5 fruit fly cellular contexts compared by ENCODE assay signal in the genomic region with DNA sequence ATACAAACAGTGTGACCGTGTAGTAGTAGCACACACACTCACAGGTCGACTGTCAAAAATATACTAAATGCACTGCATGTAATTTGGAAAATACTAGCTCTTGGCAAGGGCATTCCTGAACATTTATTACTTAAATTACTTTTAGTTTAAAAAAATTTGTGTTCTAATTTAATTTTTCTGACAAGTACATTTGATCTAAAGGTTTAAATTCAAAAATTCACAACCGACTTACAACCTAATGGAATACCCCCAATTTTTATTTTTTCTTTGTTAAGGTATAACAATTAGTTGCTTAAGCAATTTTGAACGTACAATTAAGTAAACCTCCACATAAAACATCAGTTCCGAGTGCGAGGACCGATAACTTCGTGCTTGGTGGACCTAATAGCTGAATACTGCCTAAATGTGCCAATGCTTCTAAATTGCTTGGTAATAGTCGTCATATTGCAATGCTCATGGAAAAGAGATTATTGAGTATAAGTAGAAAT.
A peak's percentile ranks its signal among the peaks of the same experiment; 100 is the strongest.
TF ChIP-seq lines count a peak whose summit lies in the region.

Gene CG1142, minus strand, starts transcription at position 15 of the 488 bp plus-strand sequence.

- TF ChIP-seq CTCF in whole organism, embryonic (GFP tag; optimal IDR thresholded peaks at IDR 0.05; lab: Kevin White, UChicago): peak; percentile 73

TF ChIP-seq in whole organism, adult, 20 proteins besides CTCF, POLR2A, EP300 and RAD21 (continues in another document):
- TF ChIP-seq CG5204 (GFP tag; optimal IDR thresholded peaks at IDR 0.05; lab: Kevin White, UChicago) (peak; percentile 94), CG11617 (GFP tag; optimal IDR thresholded peaks at IDR 0.05; lab: Kevin White, UChicago) (peak; percentile 94), cic (GFP tag; optimal IDR thresholded peaks at IDR 0.05; lab: Kevin White, UChicago) (peak; percentile 29), Clk (GFP tag; optimal IDR thresholded peaks at IDR 0.05; lab: Kevin White, UChicago) (peak; percentile 92), CG7101 (tag; optimal IDR thresholded peaks at IDR 0.05; lab: Kevin White, UChicago) (peak; percentile 97), CG12768 (GFP tag; optimal IDR thresholded peaks at IDR 0.05; lab: Kevin White, UChicago) (peak; percentile 92), kay (GFP tag; lab: Kevin White, UChicago; ENCODE audit: borderline replicate concordance) (peak; percentile 89), tj (GFP tag; optimal IDR thresholded peaks at IDR 0.05; lab: Kevin White, UChicago) (peak; percentile 79), CG1620 (GFP tag; optimal IDR thresholded peaks at IDR 0.05; lab: Kevin White, UChicago) (peak; percentile 94), Hr96 (GFP tag; optimal IDR thresholded peaks at IDR 0.05; lab: Kevin White, UChicago) (peak; percentile 89), CG33017 (tag; optimal IDR thresholded peaks at IDR 0.05; lab: Kevin White, UChicago) (peak; percentile 98), cnc (optimal IDR thresholded peaks at IDR 0.05; lab: Kevin White, UChicago) (no peak), pad (GFP tag; optimal IDR thresholded peaks at IDR 0.05; lab: Kevin White, UChicago) (peak; percentile 85), toe (GFP tag; optimal IDR thresholded peaks at IDR 0.05; lab: Kevin White, UChicago) (peak; percentile 92), CG14711 (tag; optimal IDR thresholded peaks at IDR 0.05; lab: Kevin White, UChicago) (peak; percentile 94), Mnt (GFP tag; optimal IDR thresholded peaks at IDR 0.05; lab: Kevin White, UChicago) (peak; percentile 64), Crg-1 (GFP tag; optimal IDR thresholded peaks at IDR 0.05; lab: Kevin White, UChicago) (peak; percentile 90)

TF ChIP-seq in whole organism, embryonic, 481 proteins besides CTCF, POLR2A, EP300 and RAD21 (continues in another document):
- TF ChIP-seq BtbVII (GFP tag; optimal IDR thresholded peaks at IDR 0.05; lab: Kevin White, UChicago) (peak; percentile 97), tna (GFP tag; IDR thresholded peaks at IDR 0.05; lab: Robert Waterston, UW; ENCODE audit: partially characterized antibody) (no peak), Dp (GFP tag; optimal IDR thresholded peaks at IDR 0.05; lab: Kevin White, UChicago) (peak; percentile 32), Dref (GFP tag; IDR thresholded peaks at IDR 0.05; lab: Robert Waterston, UW) (peak; percentile 45), salm (tag; optimal IDR thresholded peaks at IDR 0.05; lab: Kevin White, UChicago) (peak; percentile 99), Blimp-1 (GFP tag; optimal IDR thresholded peaks at IDR 0.05; lab: Kevin White, UChicago) (peak; percentile 97), CG8478 (optimal IDR thresholded peaks at IDR 0.05; lab: Kevin White, UChicago) (no peak), CG9797 (GFP tag; optimal IDR thresholded peaks at IDR 0.05; lab: Kevin White, UChicago) (peak; percentile 85), pb (GFP tag; optimal IDR thresholded peaks at IDR 0.05; lab: Kevin White, UChicago) (peak; percentile 92), stwl (tag; optimal IDR thresholded peaks at IDR 0.05; lab: Kevin White, UChicago) (peak; percentile 98), NC2β (GFP tag; optimal IDR thresholded peaks at IDR 0.05; lab: Kevin White, UChicago) (peak; percentile 96), CG42726 (GFP tag; IDR thresholded peaks at IDR 0.05; lab: Robert Waterston, UW; ENCODE audit: partially characterized antibody) (no peak), CG15011 (GFP tag; optimal IDR thresholded peaks at IDR 0.05; lab: Kevin White, UChicago) (peak; percentile 98), CG1602 (GFP tag; optimal IDR thresholded peaks at IDR 0.05; lab: Kevin White, UChicago) (peak; percentile 98), sob (GFP tag; IDR thresholded peaks at IDR 0.05; lab: Robert Waterston, UW) (peak; percentile 96), CG1024 (GFP tag; IDR thresholded peaks at IDR 0.05; lab: Robert Waterston, UW) (peak; percentile 97), CG33557 (GFP tag; optimal IDR thresholded peaks at IDR 0.05; lab: Kevin White, UChicago) (peak; percentile 99)

TF ChIP-seq in whole organism, prepupa, 60 proteins besides CTCF, POLR2A, EP300 and RAD21 (continues in another document):
- peak; percentile 98 for TF ChIP-seq CG10669 (GFP tag; optimal IDR thresholded peaks at IDR 0.05; lab: Kevin White, UChicago)
- TF ChIP-seq net (GFP tag; optimal IDR thresholded peaks at IDR 0.05; lab: Kevin White, UChicago): peak; percentile 95
- peak; percentile 94 for TF ChIP-seq fd59A (GFP tag; optimal IDR thresholded peaks at IDR 0.05; lab: Kevin White, UChicago)
- peak; percentile 98 for TF ChIP-seq dsx (GFP tag; optimal IDR thresholded peaks at IDR 0.05; lab: Kevin White, UChicago; ENCODE audit: poor library complexity, severe bottlenecking)
- TF ChIP-seq topi (GFP tag; optimal IDR thresholded peaks at IDR 0.05; lab: Kevin White, UChicago): peak; percentile 98
- TF ChIP-seq spab (GFP tag; optimal IDR thresholded peaks at IDR 0.05; lab: Kevin White, UChicago): peak; percentile 95
- TF ChIP-seq vri (GFP tag; optimal IDR thresholded peaks at IDR 0.05; lab: Kevin White, UChicago): peak; percentile 91
- peak; percentile 96 for TF ChIP-seq achi (GFP tag; optimal IDR thresholded peaks at IDR 0.05; lab: Kevin White, UChicago)
- TF ChIP-seq Gug (GFP tag; IDR thresholded peaks at IDR 0.05; lab: Robert Waterston, UW): peak; percentile 98
- TF ChIP-seq esn (GFP tag; optimal IDR thresholded peaks at IDR 0.05; lab: Kevin White, UChicago): peak; percentile 98
- peak; percentile 75 for TF ChIP-seq Eip93F (GFP tag; optimal IDR thresholded peaks at IDR 0.05; lab: Kevin White, UChicago)
- TF ChIP-seq CG6854 (GFP tag; optimal IDR thresholded peaks at IDR 0.05; lab: Kevin White, UChicago): peak; percentile 92
- TF ChIP-seq ss (GFP tag; optimal IDR thresholded peaks at IDR 0.05; lab: Kevin White, UChicago): peak; percentile 92 to 97
- TF ChIP-seq dac (GFP tag; optimal IDR thresholded peaks at IDR 0.05; lab: Kevin White, UChicago): peak; percentile 81
- TF ChIP-seq salr (GFP tag; optimal IDR thresholded peaks at IDR 0.05; lab: Kevin White, UChicago): peak; percentile 95 to 97
- peak; percentile 99 for TF ChIP-seq CG3032 (tag; optimal IDR thresholded peaks at IDR 0.05; lab: Kevin White, UChicago)
- TF ChIP-seq fkh (GFP tag; optimal IDR thresholded peaks at IDR 0.05; lab: Kevin White, UChicago): peak; percentile 80

TF ChIP-seq in whole organism, pupa, 21 proteins besides CTCF, POLR2A, EP300 and RAD21 (continues in another document):
- TF ChIP-seq CG9948 (tag; optimal IDR thresholded peaks at IDR 0.05; lab: Kevin White, UChicago) (peak; percentile 98), CG4496 (GFP tag; IDR thresholded peaks at IDR 0.05; lab: Robert Waterston, UW) (peak; percentile 99), CG32121 (GFP tag; IDR thresholded peaks at IDR 0.05; lab: Robert Waterston, UW) (peak; percentile 98), CG14655 (GFP tag; optimal IDR thresholded peaks at IDR 0.05; lab: Kevin White, UChicago) (peak; percentile 97), fd96Ca (GFP tag; IDR thresholded peaks at IDR 0.05; lab: Robert Waterston, UW) (peak; percentile 73; the same call in 2 of the 3 replicates), rn (GFP tag; IDR thresholded peaks at IDR 0.05; lab: Robert Waterston, UW) (peak; percentile 97), D1 (tag; optimal IDR thresholded peaks at IDR 0.05; lab: Kevin White, UChicago) (peak; percentile 95), Pif1A (GFP tag; optimal IDR thresholded peaks at IDR 0.05; lab: Kevin White, UChicago) (peak; percentile 86), CG8301 (tag; optimal IDR thresholded peaks at IDR 0.05; lab: Kevin White, UChicago) (peak; percentile 98), EcR (GFP tag; optimal IDR thresholded peaks at IDR 0.05; lab: Kevin White, UChicago) (peak; percentile 52), Pif1B (GFP tag; optimal IDR thresholded peaks at IDR 0.05; lab: Kevin White, UChicago) (peak; percentile 89), CG10348 (GFP tag; IDR thresholded peaks at IDR 0.05; lab: Robert Waterston, UW) (peak; percentile 92), CG34367 (tag; optimal IDR thresholded peaks at IDR 0.05; lab: Kevin White, UChicago) (peak; percentile 99), Snoo (tag; optimal IDR thresholded peaks at IDR 0.05; lab: Kevin White, UChicago) (peak; percentile 92), CG12605 (GFP tag; IDR thresholded peaks at IDR 0.05; lab: Robert Waterston, UW) (peak; percentile 99), CG15710 (tag; optimal IDR thresholded peaks at IDR 0.05; lab: Kevin White, UChicago) (peak; percentile 99), CG13204 (GFP tag; optimal IDR thresholded peaks at IDR 0.05; lab: Kevin White, UChicago) (peak; percentile 84), CG17806 (tag; optimal IDR thresholded peaks at IDR 0.05; lab: Kevin White, UChicago) (peak; percentile 99), Ets98B (GFP tag; IDR thresholded peaks at IDR 0.05; lab: Robert Waterston, UW) (peak; percentile 98)

TF ChIP-seq in whole organism, wandering third instar larva, 38 proteins besides CTCF, POLR2A, EP300 and RAD21 (continues in another document):
- peak; percentile 96 for TF ChIP-seq fru (GFP tag; optimal IDR thresholded peaks at IDR 0.05; lab: Kevin White, UChicago)
- TF ChIP-seq Vsx2 (GFP tag; optimal IDR thresholded peaks at IDR 0.05; lab: Kevin White, UChicago; ENCODE audit: partially characterized antibody): no peak
- TF ChIP-seq usp (GFP tag; optimal IDR thresholded peaks at IDR 0.05; lab: Kevin White, UChicago): no peak
- TF ChIP-seq pan (optimal IDR thresholded peaks at IDR 0.05; lab: Kevin White, UChicago): no peak
- TF ChIP-seq GATAd (GFP tag; optimal IDR thresholded peaks at IDR 0.05; lab: Kevin White, UChicago): peak; percentile 89
- peak; percentile 95 for TF ChIP-seq tai (GFP tag; optimal IDR thresholded peaks at IDR 0.05; lab: Kevin White, UChicago)
- peak; percentile 91 for TF ChIP-seq woc (GFP tag; optimal IDR thresholded peaks at IDR 0.05; lab: Kevin White, UChicago)
- TF ChIP-seq rgr (GFP tag; optimal IDR thresholded peaks at IDR 0.05; lab: Kevin White, UChicago): peak; percentile 98
- peak; percentile 95 for TF ChIP-seq br (GFP tag; optimal IDR thresholded peaks at IDR 0.05; lab: Kevin White, UChicago)
- TF ChIP-seq Rel (GFP tag; optimal IDR thresholded peaks at IDR 0.05; lab: Kevin White, UChicago): peak; percentile 13
- TF ChIP-seq Rel (tag; optimal IDR thresholded peaks at IDR 0.05; lab: Kevin White, UChicago): peak; percentile 89
- TF ChIP-seq Sp1 (GFP tag; optimal IDR thresholded peaks at IDR 0.05; lab: Kevin White, UChicago): peak; percentile 99
- peak; percentile 94 for TF ChIP-seq dmrt93B (GFP tag; optimal IDR thresholded peaks at IDR 0.05; lab: Kevin White, UChicago)
- no peak for TF ChIP-seq Dif (GFP tag; optimal IDR thresholded peaks at IDR 0.05; lab: Kevin White, UChicago; ENCODE audit: partially characterized antibody)
- peak; percentile 96 for TF ChIP-seq CG9705 (GFP tag; optimal IDR thresholded peaks at IDR 0.05; lab: Kevin White, UChicago)
- no peak for TF ChIP-seq jim (GFP tag; optimal IDR thresholded peaks at IDR 0.05; lab: Kevin White, UChicago)
- TF ChIP-seq sage (GFP tag; optimal IDR thresholded peaks at IDR 0.05; lab: Kevin White, UChicago): peak; percentile 91
- peak; percentile 93 for TF ChIP-seq brk (GFP tag; optimal IDR thresholded peaks at IDR 0.05; lab: Kevin White, UChicago)
- peak; percentile 89 for TF ChIP-seq CG32264 (GFP tag; optimal IDR thresholded peaks at IDR 0.05; lab: Kevin White, UChicago)
- TF ChIP-seq dsf (GFP tag; optimal IDR thresholded peaks at IDR 0.05; lab: Kevin White, UChicago; ENCODE audit: borderline replicate concordance): peak; percentile 87
